Worm (Caenorhabditis elegans): ENCODE data around the gene lst-6.

Gene lst-6

ce11 chrII:6965573-6965972 is 56.7 kb downstream of the lst-6 start, which contains the start of gene tra-2:
Gene tra-2, minus strand, starts transcription at chrII:6965673.
- TF ChIP-seq tab-1 (GFP tag; IDR thresholded peaks at IDR 0.05) = no peak
- no peak for TF ChIP-seq ref-1 (GFP tag; conservative IDR thresholded peaks at IDR 0.05)
- no peak for TF ChIP-seq cog-1 (tag; optimal IDR thresholded peaks at IDR 0.05)
- TF ChIP-seq flt-1 (GFP tag; IDR thresholded peaks at IDR 0.05) = no peak
- TF ChIP-seq T22C8.4 (GFP tag; IDR thresholded peaks at IDR 0.05) = no peak
- no peak for TF ChIP-seq med-1 (GFP tag; optimal IDR thresholded peaks at IDR 0.05; ENCODE audit: insufficient read depth)
- no peak for TF ChIP-seq ztf-23 (GFP tag; IDR thresholded peaks at IDR 0.05)
- TF ChIP-seq ztf-29 (GFP tag; IDR thresholded peaks at IDR 0.05) = no peak
